Fruit fly (Drosophila melanogaster) whole organism, wandering third instar larva: Measurements from ENCODE around the gene CG12581.

Experiments
- Dif ChIP-seq: fragments of 200-275, 200-300 bp; sonication (Bioruptor generic); optimal IDR thresholded peaks from 2 replicates; lab custom pipeline; 2018; ENCODE audit warnings: missing biosample characterization, missing genetic modification characterization; ENCODE audit not compliant: partially characterized antibody
- Mio ChIP-seq: sonication (Bioruptor generic); optimal IDR thresholded peaks from 2 replicates; lab custom pipeline; 2016; ENCODE audit warnings: missing biosample characterization, missing genetic modification characterization
- Myc ChIP-seq: fragments of >200 bp; optimal IDR thresholded peaks from 2 replicates; lab custom pipeline; 2017
- h ChIP-seq: fragments of 200-800 bp; sonication (Bioruptor generic); optimal IDR thresholded peaks from 3 replicates; lab custom pipeline; 2016; ENCODE audit warnings: missing biosample characterization, mild to moderate bottlenecking, missing genetic modification characterization
- lola ChIP-seq: fragments of >200 bp; optimal IDR thresholded peaks from 2 replicates; lab custom pipeline; 2017; ENCODE audit warnings: missing biosample characterization, missing genetic modification characterization
- woc ChIP-seq: sonication (Bioruptor generic); optimal IDR thresholded peaks from 2 replicates; lab custom pipeline; 2016; ENCODE audit warnings: missing biosample characterization, mild to moderate bottlenecking, missing genetic modification characterization

DNA sequence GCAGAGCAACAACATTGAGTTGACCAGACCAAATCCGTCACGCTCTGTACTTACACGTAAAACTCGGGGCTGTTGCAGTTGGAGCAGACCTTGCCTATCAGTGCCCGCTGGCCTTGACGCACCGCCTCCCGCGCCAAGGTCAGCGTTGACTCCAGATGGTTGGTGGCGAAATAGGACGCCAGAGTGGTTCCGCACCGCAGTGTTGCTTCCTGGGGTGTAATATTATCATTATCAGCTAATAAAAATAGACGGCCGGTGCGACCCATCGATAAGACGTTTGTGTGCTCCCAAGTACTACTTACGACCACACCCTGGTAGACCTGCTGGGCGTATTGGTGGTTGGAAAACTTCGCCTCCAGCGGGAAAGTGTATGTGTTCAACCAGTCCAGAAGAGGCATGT is 54.0 kb downstream of the CG12581 start:
- TF ChIP-seq woc (no peak), Myc (lab: Kevin White, UChicago) (no peak), Mio (GFP tag; lab: Kevin White, UChicago) (no peak), lola (no peak), Dif (no peak), h (GFP tag; lab: Kevin White, UChicago) (no peak)
